Worm (Caenorhabditis elegans): ENCODE results near the gene perm-2.

perm-2 gene

ce11 chrIV:1170408-1170807 lies 43.8 kb downstream of the perm-2 start, which contains the start of gene cec-2:
TSS of gene cec-2 (plus strand) at chrIV:1170708.
- TF ChIP-seq unc-39 (tag; optimal IDR thresholded peaks at IDR 0.05) (no peak), nhr-129 (tag; optimal IDR thresholded peaks at IDR 0.05) (no peak), nhr-11 (tag; optimal IDR thresholded peaks at IDR 0.05) (no peak)

DNA sequence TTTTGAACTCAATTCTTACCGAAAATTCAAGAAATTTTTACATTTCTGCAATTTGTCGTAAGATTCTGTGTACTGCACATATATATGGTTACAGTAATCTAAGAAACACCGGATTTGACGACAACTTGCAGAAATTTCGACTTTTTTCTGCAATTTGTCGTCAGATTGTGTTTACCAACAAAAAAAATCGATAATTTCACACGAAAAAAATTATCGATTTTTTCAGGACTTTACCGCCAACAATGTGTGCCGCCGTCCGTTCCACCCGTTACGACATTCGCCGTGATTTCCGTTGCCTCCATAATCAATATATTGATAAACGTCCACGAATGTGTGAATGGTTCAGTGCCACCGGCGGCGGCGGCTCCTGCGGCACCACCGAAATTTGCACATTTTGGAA lies 47.8 kb downstream of the perm-2 start:
- no peak for TF ChIP-seq nhr-129 (tag; optimal IDR thresholded peaks at IDR 0.05)

- TF ChIP-seq egl-27 (tag; optimal IDR thresholded peaks at IDR 0.05), result no peak
Measured at ce11 chrIV:1176613-1177012, 50.0 kb downstream of the perm-2 start.

ce11 chrIV:1177683-1178082 lies 51.1 kb downstream of the perm-2 start, which contains the start of gene Y104H12D.2:
TSS of gene Y104H12D.2 (plus strand) at chrIV:1178022.
- TF ChIP-seq unc-39 (tag; optimal IDR thresholded peaks at IDR 0.05) (no peak), crh-2 (tag; optimal IDR thresholded peaks at IDR 0.05) (peak; percentile 23), lsy-2 (tag; optimal IDR thresholded peaks at IDR 0.05) (peak; percentile 6 to 68), nhr-25 (tag; optimal IDR thresholded peaks at IDR 0.05) (no peak), C34F6.9 (tag; optimal IDR thresholded peaks at IDR 0.05) (peak; percentile 15), nhr-23 (tag; optimal IDR thresholded peaks at IDR 0.05) (no peak), gmeb-1 (tag; optimal IDR thresholded peaks at IDR 0.05) (peak; percentile 93), unc-55 (GFP tag; optimal IDR thresholded peaks at IDR 0.05) (peak; percentile 35), nhr-12 (tag; optimal IDR thresholded peaks at IDR 0.05) (no peak), lin-13 (GFP tag; optimal IDR thresholded peaks at IDR 0.05) (peak; percentile 37)
